Fruit fly (Drosophila melanogaster) whole organism, embryonic: ENCODE results near the gene mRpS7.

ENCODE experiments used
- Bteb2 ChIP-seq: fragments of 200-800 bp; sonication (Bioruptor generic); optimal IDR thresholded peaks from 2 replicates; lab custom pipeline; 2016; ENCODE audit warnings: missing biosample characterization, missing genetic modification characterization
- CG10543 ChIP-seq: fragments of 200-800 bp; sonication (Bioruptor generic); optimal IDR thresholded peaks from 3 replicates; lab custom pipeline; 2017; ENCODE audit warnings: missing biosample characterization, mild to moderate bottlenecking, missing genetic modification characterization, moderate library complexity
- CG11696 ChIP-seq: fragments of 200-800 bp; sonication (Bioruptor generic); IDR thresholded peaks from 2 replicates; pipeline ENCODE4 v1.3.6; 2022; ENCODE audit warnings: missing biosample characterization, missing genetic modification characterization
- CG12104 ChIP-seq: fragments of 200-800 bp; sonication (Bioruptor generic); optimal IDR thresholded peaks from 3 replicates; lab custom pipeline; 2016; ENCODE audit warnings: missing biosample characterization, missing genetic modification characterization
- CG12299 ChIP-seq: fragments of 200-800 bp; sonication (Bioruptor generic); optimal IDR thresholded peaks from 2 replicates; lab custom pipeline; 2018; ENCODE audit warnings: missing biosample characterization, mild to moderate bottlenecking, missing genetic modification characterization
- CG15514 ChIP-seq: fragments of 200-800 bp; sonication (Bioruptor generic); optimal IDR thresholded peaks from 3 replicates; lab custom pipeline; 2017; ENCODE audit warnings: missing biosample characterization, missing genetic modification characterization, mild to moderate bottlenecking, moderate library complexity, missing genetic modification reagents
- CG17361 ChIP-seq: fragments of 200-800 bp; sonication (Bioruptor generic); IDR thresholded peaks from 3 replicates; pipeline ENCODE4 v1.3.6; 2022; ENCODE audit warnings: missing biosample characterization, missing genetic modification characterization
- CG17385 ChIP-seq: fragments of 200-800 bp; sonication (Bioruptor generic); optimal IDR thresholded peaks from 3 replicates; lab custom pipeline; 2018; ENCODE audit warnings: missing biosample characterization, mild to moderate bottlenecking, missing genetic modification characterization
- CG17568 ChIP-seq: fragments of 200-800 bp; sonication (Bioruptor generic); optimal IDR thresholded peaks from 2 replicates; lab custom pipeline; 2018; ENCODE audit warnings: missing biosample characterization, mild to moderate bottlenecking, missing genetic modification characterization, moderate library complexity
- CG17612 ChIP-seq: fragments of 200-800 bp; sonication (Bioruptor generic); IDR thresholded peaks from 2 replicates; pipeline ENCODE4 v1.3.6; 2022; ENCODE audit warnings: missing biosample characterization, missing genetic modification characterization
- CG1792 ChIP-seq: fragments of 200-800 bp; sonication (Bioruptor generic); optimal IDR thresholded peaks from 2 replicates; lab custom pipeline; 2016; ENCODE audit warnings: missing biosample characterization, missing genetic modification characterization
- CG2120 ChIP-seq: fragments of 200-800 bp; sonication (Bioruptor generic); optimal IDR thresholded peaks from 3 replicates; lab custom pipeline; 2016; ENCODE audit warnings: missing biosample characterization, missing genetic modification characterization
- CG34422 ChIP-seq: fragments of 200-800 bp; sonication (Bioruptor generic); IDR thresholded peaks from 3 replicates; pipeline ENCODE4 v1.3.6; 2022; ENCODE audit warnings: missing biosample characterization, missing genetic modification characterization
- CG4424 ChIP-seq: fragments of 200-800 bp; sonication (Bioruptor generic); optimal IDR thresholded peaks from 3 replicates; lab custom pipeline; 2016; ENCODE audit warnings: missing biosample characterization, missing genetic modification characterization
- CG7556 ChIP-seq: fragments of 200-800 bp; sonication (Bioruptor generic); optimal IDR thresholded peaks from 2 replicates; lab custom pipeline; 2017; ENCODE audit warnings: missing biosample characterization, mild to moderate bottlenecking, missing genetic modification characterization
- CG9876 ChIP-seq: fragments of 200-800 bp; sonication (Bioruptor generic); optimal IDR thresholded peaks from 2 replicates; lab custom pipeline; 2016; ENCODE audit warnings: missing biosample characterization, missing genetic modification characterization
- Dll ChIP-seq: fragments of 200-800 bp; sonication (Bioruptor generic); IDR thresholded peaks from 4 replicates; pipeline ENCODE4 v1.3.6; 2022; ENCODE audit warnings: missing biosample characterization, missing genetic modification characterization; ENCODE audit not compliant: partially characterized antibody
- Drgx ChIP-seq: fragments of 200-800 bp; sonication (Bioruptor generic); IDR thresholded peaks from 2 replicates; pipeline ENCODE4 v1.3.6; 2022; ENCODE audit warnings: missing biosample characterization, missing genetic modification characterization
- GATAe ChIP-seq: fragments of 200-800 bp; sonication (Bioruptor generic); conservative IDR thresholded peaks from 2 replicates; pipeline ENCODE4 v1.3.6; 2022; ENCODE audit warnings: missing biosample characterization, missing genetic modification characterization
- Hr51 ChIP-seq, 2 experiments: fragments of 200-800 bp; sonication (Bioruptor generic); optimal IDR thresholded peaks; 2 replicates in 1 of 2; 3 replicates in 1 of 2; lab custom pipeline; 2016 to 2018; ENCODE audit warnings: missing biosample characterization in 2 of 2, missing genetic modification characterization in 2 of 2, mild to moderate bottlenecking in 1 of 2, moderate library complexity in 1 of 2
- Lpt ChIP-seq: fragments of >200 bp; optimal IDR thresholded peaks from 2 replicates; lab custom pipeline; 2018; ENCODE audit warnings: missing biosample characterization, missing genetic modification characterization
- NFAT ChIP-seq: fragments of 200-800 bp; sonication (Bioruptor generic); IDR thresholded peaks from 2 replicates; pipeline ENCODE4 v1.3.6; 2022; ENCODE audit warnings: missing biosample characterization, missing genetic modification characterization
- Pdp1 ChIP-seq, 2 experiments: fragments of 200-800 bp; sonication (Bioruptor generic); optimal IDR thresholded peaks; 3 replicates each; lab custom pipeline; 2016; ENCODE audit warnings: missing biosample characterization in 2 of 2, missing genetic modification characterization in 2 of 2, mild to moderate bottlenecking in 1 of 2, moderate library complexity in 1 of 2
- Rx ChIP-seq: fragments of 200-800 bp; sonication (Bioruptor generic); IDR thresholded peaks from 2 replicates; pipeline ENCODE4 v1.3.6; 2022; ENCODE audit warnings: missing biosample characterization, missing genetic modification characterization
- Sry-δ ChIP-seq: fragments of 200-800 bp; sonication (Bioruptor generic); optimal IDR thresholded peaks from 2 replicates; lab custom pipeline; 2016; ENCODE audit warnings: missing biosample characterization, missing genetic modification characterization
- TFAM ChIP-seq: fragments of 200-800 bp; sonication (Bioruptor generic); optimal IDR thresholded peaks from 2 replicates; lab custom pipeline; 2017; ENCODE audit warnings: missing biosample characterization, missing genetic modification characterization, inconsistent platforms
- Tbp ChIP-seq: fragments of >200 bp; optimal IDR thresholded peaks from 2 replicates; lab custom pipeline; 2018; ENCODE audit warnings: missing biosample characterization, missing genetic modification characterization
- Xrp1 ChIP-seq: fragments of 200-800 bp; sonication (Bioruptor generic); IDR thresholded peaks from 2 replicates; pipeline ENCODE4 v1.3.6; 2022; ENCODE audit warnings: missing biosample characterization, missing genetic modification characterization
- ash1 ChIP-seq: fragments of 200-800 bp; sonication (Bioruptor generic); optimal IDR thresholded peaks from 2 replicates; lab custom pipeline; 2018; ENCODE audit warnings: missing biosample characterization, mild to moderate bottlenecking, missing genetic modification characterization
- caup ChIP-seq: fragments of 200-800 bp; sonication (Bioruptor generic); optimal IDR thresholded peaks from 3 replicates; lab custom pipeline; 2017; ENCODE audit warnings: missing biosample characterization, mild to moderate bottlenecking, missing genetic modification characterization, moderate library complexity; ENCODE audit not compliant: severe bottlenecking
- chinmo ChIP-seq: fragments of 200-800 bp; sonication (Bioruptor generic); IDR thresholded peaks from 4 replicates; pipeline ENCODE4 v1.3.6; 2022; ENCODE audit warnings: missing biosample characterization, missing genetic modification characterization; ENCODE audit not compliant: partially characterized antibody
- crol ChIP-seq: fragments of 200-800 bp; sonication (Bioruptor generic); IDR thresholded peaks from 2 replicates; pipeline ENCODE4 v1.3.6; 2022; ENCODE audit warnings: missing biosample characterization, missing genetic modification characterization
- crp ChIP-seq, 2 experiments: fragments of 200-800 bp; sonication (Bioruptor generic); optimal IDR thresholded peaks; 2 replicates in 1 of 2; 3 replicates in 1 of 2; lab custom pipeline; 2017; ENCODE audit warnings: missing biosample characterization in 2 of 2, missing genetic modification characterization in 2 of 2, mild to moderate bottlenecking in 1 of 2, moderate library complexity in 1 of 2
- dimm ChIP-seq: fragments of 200-800 bp; sonication (Bioruptor generic); IDR thresholded peaks from 2 replicates; pipeline ENCODE4 v1.3.6; 2022; ENCODE audit warnings: missing biosample characterization, missing genetic modification characterization
- dpn ChIP-seq, 2 experiments: fragments of 200-800 bp; sonication (Bioruptor generic); optimal IDR thresholded peaks; 3 replicates each; lab custom pipeline; 2016; ENCODE audit warnings: missing biosample characterization in 2 of 2, missing genetic modification characterization in 2 of 2
- emc ChIP-seq: fragments of 200-800 bp; sonication (Bioruptor generic); optimal IDR thresholded peaks from 2 replicates; lab custom pipeline; 2016; ENCODE audit warnings: missing biosample characterization, missing genetic modification characterization
- fd64A ChIP-seq: fragments of 200-800 bp; sonication (Bioruptor generic); optimal IDR thresholded peaks from 3 replicates; lab custom pipeline; 2018; ENCODE audit warnings: missing biosample characterization, mild to moderate bottlenecking, missing genetic modification characterization
- ftz-f1 ChIP-seq: fragments of 200-800 bp; sonication (Bioruptor generic); optimal IDR thresholded peaks from 2 replicates; lab custom pipeline; 2016; ENCODE audit warnings: missing biosample characterization, missing genetic modification characterization
- gce ChIP-seq: fragments of 200-800 bp; sonication (Bioruptor generic); IDR thresholded peaks from 3 replicates; pipeline ENCODE4 v1.3.6; 2022; ENCODE audit warnings: missing biosample characterization, missing genetic modification characterization
- ham ChIP-seq: fragments of 200-800 bp; sonication (Bioruptor generic); IDR thresholded peaks from 2 replicates; pipeline ENCODE4 v1.3.6; 2022; ENCODE audit warnings: missing biosample characterization, missing genetic modification characterization
- hkb ChIP-seq, 2 experiments: fragments of 200-800 bp in 1 of 2; fragments of >200 bp in 1 of 2; sonication (Bioruptor generic) in 1 of 2; IDR thresholded peaks in 1 of 2; optimal IDR thresholded peaks in 1 of 2; 2 replicates each; pipeline versions ENCODE4 v1.3.6 to Lab custom; 2017 to 2022; ENCODE audit warnings: missing biosample characterization in 1 of 2, missing genetic modification characterization in 1 of 2
- jumu ChIP-seq: fragments of 200-800 bp; sonication (Bioruptor generic); optimal IDR thresholded peaks from 3 replicates; lab custom pipeline; 2016; ENCODE audit warnings: missing biosample characterization, missing genetic modification characterization
- luna ChIP-seq: fragments of 200-800 bp; sonication (Bioruptor generic); optimal IDR thresholded peaks from 2 replicates; lab custom pipeline; 2016; ENCODE audit warnings: missing biosample characterization, missing genetic modification characterization
- org-1 ChIP-seq: fragments of 200-800 bp; sonication (Bioruptor generic); optimal IDR thresholded peaks from 2 replicates; lab custom pipeline; 2017; ENCODE audit warnings: missing biosample characterization, missing genetic modification characterization
- p53 ChIP-seq: fragments of 200-800 bp; sonication (Bioruptor generic); optimal IDR thresholded peaks from 2 replicates; lab custom pipeline; 2016; ENCODE audit warnings: missing biosample characterization, missing genetic modification characterization
- pho ChIP-seq: fragments of 200-800 bp; sonication (Bioruptor generic); optimal IDR thresholded peaks from 2 replicates; lab custom pipeline; 2016; ENCODE audit warnings: missing biosample characterization, missing genetic modification characterization
- repo ChIP-seq: fragments of 200-800 bp; sonication (Bioruptor generic); optimal IDR thresholded peaks from 2 replicates; lab custom pipeline; 2016; ENCODE audit warnings: missing biosample characterization, missing genetic modification characterization
- slbo ChIP-seq: fragments of 200-800 bp; sonication (Bioruptor generic); IDR thresholded peaks from 2 replicates; pipeline ENCODE4 v1.3.6; 2022; ENCODE audit warnings: missing biosample characterization, missing genetic modification characterization
- tio ChIP-seq: fragments of 200-800 bp; sonication (Bioruptor generic); optimal IDR thresholded peaks from 2 replicates; lab custom pipeline; 2017; ENCODE audit warnings: missing biosample characterization, missing genetic modification characterization, inconsistent platforms
- tup ChIP-seq: fragments of 200-800 bp; sonication (Bioruptor generic); optimal IDR thresholded peaks from 2 replicates; lab custom pipeline; 2016; ENCODE audit warnings: missing biosample characterization, mild to moderate bottlenecking, missing genetic modification characterization, moderate library complexity

Gene mRpS7

dm6 chr2L:10428528-10428927, 42.1 kb downstream of the mRpS7 start, which contains the start of gene CG5188 (continued):
- no peak for TF ChIP-seq luna
- no peak for TF ChIP-seq CG12299
- peak; percentile 69; the same call in 2 of the 3 replicates for TF ChIP-seq CG17361 (GFP tag; lab: Robert Waterston, UW)
- no peak for TF ChIP-seq Sry-δ (GFP tag; lab: Kevin White, UChicago)
- TF ChIP-seq CG1792 (GFP tag; lab: Kevin White, UChicago): no peak
- TF ChIP-seq Xrp1 (GFP tag; lab: Robert Waterston, UW): peak; percentile 62; the same call in 1 of the 2 replicates
- TF ChIP-seq repo (GFP tag; lab: Kevin White, UChicago): no peak
- no peak for TF ChIP-seq dimm (GFP tag; lab: Robert Waterston, UW)
- TF ChIP-seq gce (GFP tag; lab: Robert Waterston, UW): 0 out of 3 replicates have a peak, but pooled peaks have one; percentile 48
- TF ChIP-seq dpn (GFP tag; optimal IDR thresholded peaks at IDR 0.05; lab: Kevin White, UChicago): peak; percentile 15 to 56
- no peak; the same call in 1 of the 2 replicates for TF ChIP-seq GATAe (GFP tag; lab: Robert Waterston, UW)
- no peak for TF ChIP-seq hkb (optimal IDR thresholded peaks at IDR 0.05; lab: Kevin White, UChicago)
- TF ChIP-seq hkb (GFP tag; IDR thresholded peaks at IDR 0.05; lab: Robert Waterston, UW): peak; percentile 61; the same call in 1 of the 2 replicates
- no peak for TF ChIP-seq ham
- TF ChIP-seq Pdp1 (GFP tag; optimal IDR thresholded peaks at IDR 0.05; lab: Kevin White, UChicago): peak in 1 of 2 experiments; percentile 98
- no peak for TF ChIP-seq ftz-f1
- TF ChIP-seq CG34422: peak; percentile 63; the same call in 2 of the 3 replicates
- no peak for TF ChIP-seq fd64A (GFP tag; lab: Kevin White, UChicago)
- TF ChIP-seq Tbp (GFP tag; lab: Kevin White, UChicago): no peak
- peak in 1 of 2 experiments; percentile 5 for TF ChIP-seq crp (GFP tag; optimal IDR thresholded peaks at IDR 0.05; lab: Kevin White, UChicago)
- peak; percentile 56 for TF ChIP-seq CG2120
- no peak for TF ChIP-seq Bteb2 (GFP tag; lab: Kevin White, UChicago)
- TF ChIP-seq p53 (GFP tag; lab: Kevin White, UChicago): no peak
- TF ChIP-seq CG17568 (GFP tag; lab: Kevin White, UChicago): no peak
- TF ChIP-seq crol (GFP tag; lab: Robert Waterston, UW): no peak
- peak; percentile 35; the same call in 1 of the 4 replicates for TF ChIP-seq Dll (GFP tag; lab: Robert Waterston, UW)
- TF ChIP-seq CG17385 (GFP tag; lab: Kevin White, UChicago): peak; percentile 48
- peak; percentile 60 for TF ChIP-seq CG7556 (GFP tag; lab: Kevin White, UChicago)
- peak; percentile 47 for TF ChIP-seq caup (GFP tag; lab: Kevin White, UChicago)
- TF ChIP-seq Hr51 (GFP tag; optimal IDR thresholded peaks at IDR 0.05; lab: Kevin White, UChicago): peak in 1 of 2 experiments; percentile 74
- peak; percentile 19 for TF ChIP-seq CG4424 (GFP tag; lab: Kevin White, UChicago)
- no peak for TF ChIP-seq ash1 (GFP tag; lab: Kevin White, UChicago)
- TF ChIP-seq NFAT (GFP tag; lab: Robert Waterston, UW): peak; percentile 74; the same call in 1 of the 2 replicates
- no peak for TF ChIP-seq Rx (GFP tag; lab: Robert Waterston, UW)
- no peak for TF ChIP-seq tup (GFP tag; lab: Kevin White, UChicago)
- TF ChIP-seq CG9876 (GFP tag; lab: Kevin White, UChicago): no peak
- TF ChIP-seq pho (GFP tag; lab: Kevin White, UChicago): no peak
- peak; percentile 44 for TF ChIP-seq CG15514 (GFP tag; lab: Kevin White, UChicago)
- no peak for TF ChIP-seq tio (GFP tag; lab: Kevin White, UChicago)
- no peak for TF ChIP-seq org-1 (GFP tag; lab: Kevin White, UChicago)
- no peak for TF ChIP-seq CG10543 (GFP tag; lab: Kevin White, UChicago)
- TF ChIP-seq CG12104 (GFP tag; lab: Kevin White, UChicago): no peak
- TF ChIP-seq chinmo (GFP tag; lab: Robert Waterston, UW): 0 out of 4 replicates have a peak, but pooled peaks have one; percentile 20
- TF ChIP-seq Drgx (GFP tag; lab: Robert Waterston, UW): peak; percentile 44; the same call in 1 of the 2 replicates
- no peak for TF ChIP-seq TFAM
- TF ChIP-seq emc: no peak
- TF ChIP-seq Lpt (GFP tag; lab: Kevin White, UChicago): no peak
- TF ChIP-seq jumu (GFP tag; lab: Kevin White, UChicago): peak; percentile 13
- TF ChIP-seq CG11696 (GFP tag; lab: Robert Waterston, UW): peak; percentile 64; the same call in 1 of the 2 replicates
- TF ChIP-seq slbo (GFP tag; lab: Robert Waterston, UW): peak; percentile 67
- no peak for TF ChIP-seq CG17612
